Worm (Caenorhabditis elegans) whole organism, midembryonic: ENCODE data around the gene ceh-22.

Source experiments
- T22C8.4 ChIP-seq: fragments of 200-800 bp; sonication (Bioruptor generic); IDR thresholded peaks from 2 replicates; pipeline ENCODE4 v1.3.6; 2022; ENCODE audit warnings: missing genetic modification characterization, missing compliant biosample characterization
- cog-1 ChIP-seq: sonication (generic microtip); optimal IDR thresholded peaks from 2 replicates; lab custom pipeline; 2016; ENCODE audit warnings: missing genetic modification characterization, missing compliant biosample characterization
- flt-1 ChIP-seq: fragments of 200-800 bp; sonication (Bioruptor generic); IDR thresholded peaks from 2 replicates; pipeline ENCODE4 v1.3.6; 2022; ENCODE audit warnings: missing genetic modification characterization, missing compliant biosample characterization
- klf-2 ChIP-seq: fragments of 200-800 bp; sonication (Bioruptor generic); conservative IDR thresholded peaks from 2 replicates; pipeline ENCODE4 v1.3.6; 2022; ENCODE audit warnings: missing genetic modification reagents, missing genetic modification characterization, missing compliant biosample characterization
- ref-1 ChIP-seq: fragments of 200-800 bp; sonication (Bioruptor generic); conservative IDR thresholded peaks from 2 replicates; pipeline ENCODE4 v1.3.6; 2022; ENCODE audit warnings: missing genetic modification reagents, missing genetic modification characterization, missing compliant biosample characterization
- tab-1 ChIP-seq: fragments of 200-800 bp; sonication (Bioruptor generic); IDR thresholded peaks from 2 replicates; pipeline ENCODE4 v1.3.6; 2022; ENCODE audit warnings: missing genetic modification characterization, missing compliant biosample characterization
- ztf-23 ChIP-seq: fragments of 200-800 bp; sonication (Bioruptor generic); IDR thresholded peaks from 2 replicates; pipeline ENCODE4 v1.3.6; 2022; ENCODE audit warnings: missing genetic modification reagents, missing genetic modification characterization, missing compliant biosample characterization

ce11 chrV:10630497-10630896 is 41.2 kb upstream of the ceh-22 start:
- TF ChIP-seq T22C8.4 (no peak), ref-1 (GFP tag; lab: Robert Waterston, UW) (no peak), flt-1 (GFP tag; lab: Robert Waterston, UW) (no peak), ztf-23 (GFP tag; lab: Robert Waterston, UW) (no peak), klf-2 (no peak), cog-1 (tag; lab: Kevin White, UChicago) (no peak), tab-1 (GFP tag; lab: Robert Waterston, UW) (no peak)
